Worm (Caenorhabditis elegans): ENCODE data around the gene ani-1.

Gene ani-1

DNA sequence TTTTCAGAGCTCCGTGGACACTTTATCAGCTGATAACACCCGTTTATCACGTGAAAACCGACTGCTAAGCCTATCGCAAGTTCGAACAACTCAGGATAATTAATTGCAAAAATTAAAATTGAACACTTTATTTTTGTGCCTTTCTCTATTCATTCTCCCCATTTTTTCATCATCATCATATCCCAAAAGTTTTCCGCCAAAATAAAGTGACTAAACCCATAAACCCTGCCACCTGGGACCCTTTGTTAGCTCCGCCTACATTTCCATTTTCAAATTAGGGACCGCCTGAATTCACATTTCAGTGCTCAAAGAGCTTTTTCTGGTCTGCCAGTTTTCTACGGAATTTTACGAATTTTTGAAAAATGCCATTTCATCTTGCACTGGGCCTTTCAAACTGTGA lies 31.3 kb upstream of the ani-1 start, which contains the start of gene arrd-16:
TSS of gene arrd-16 (plus strand) at position 301 of the 400 bp plus-strand sequence.
- TF ChIP-seq ama-1 (optimal IDR thresholded peaks at IDR 0.05): no peak
- no peak for TF ChIP-seq ama-1 (GFP tag; optimal IDR thresholded peaks at IDR 0.05)
- TF ChIP-seq bed-1 (GFP tag; IDR thresholded peaks at IDR 0.05): no peak

DNA sequence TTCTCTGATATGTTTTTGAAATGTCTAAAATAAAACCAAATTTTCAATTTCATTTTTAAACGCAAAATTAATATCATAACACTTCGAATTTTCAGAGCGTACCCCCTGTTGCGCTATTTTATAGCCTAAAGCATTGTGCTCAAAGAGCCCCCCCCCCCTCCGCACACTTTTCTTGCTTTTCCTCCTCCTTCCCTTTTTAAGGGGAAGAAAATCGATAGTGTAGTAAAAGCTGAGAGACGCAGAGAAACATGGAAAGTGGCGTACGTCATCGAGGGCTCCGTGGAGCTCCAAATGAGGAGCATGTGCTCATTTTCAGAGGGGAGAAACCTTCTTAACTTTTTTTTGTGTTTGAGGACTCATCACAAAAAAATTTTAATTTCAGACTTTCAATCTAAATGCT lies 19.3 kb upstream of the ani-1 start, which contains the start of gene cccp-1:
TSS of gene cccp-1 (plus strand) at position 377 of the 400 bp plus-strand sequence.
- TF ChIP-seq hmg-1.2 (GFP tag; IDR thresholded peaks at IDR 0.05): peak; percentile 82
- 0 out of 2 replicates have a peak, but pooled peaks have one; percentile 7 for TF ChIP-seq dox-1 (GFP tag; IDR thresholded peaks at IDR 0.05)
- TF ChIP-seq zfh-2 (GFP tag; conservative IDR thresholded peaks at IDR 0.05): peak; percentile 29; the same call in 1 of the 2 replicates
- no peak for TF ChIP-seq cebp-1 (GFP tag; IDR thresholded peaks at IDR 0.05)
- TF ChIP-seq cebp-1 (tag; optimal IDR thresholded peaks at IDR 0.05): peak; percentile 14
- no peak for TF ChIP-seq B0019.2 (GFP tag; conservative IDR thresholded peaks at IDR 0.05)
- peak; percentile 15; the same call in 1 of the 2 replicates for TF ChIP-seq mcd-1 (GFP tag; IDR thresholded peaks at IDR 0.05)

- TF ChIP-seq egrh-3 (GFP tag; IDR thresholded peaks at IDR 0.05) (peak; percentile 77; the same call in 1 of the 2 replicates), zfh-2 (GFP tag; conservative IDR thresholded peaks at IDR 0.05) (peak; percentile 74), lin-26 (GFP tag; IDR thresholded peaks at IDR 0.05) (0 out of 2 replicates have a peak, but pooled peaks have one; percentile 10), lsl-1 (GFP tag; optimal IDR thresholded peaks at IDR 0.05) (no peak)
These were observed 17.4 kb upstream of the ani-1 start for ce11 chrIII:12470589-12470988.

DNA sequence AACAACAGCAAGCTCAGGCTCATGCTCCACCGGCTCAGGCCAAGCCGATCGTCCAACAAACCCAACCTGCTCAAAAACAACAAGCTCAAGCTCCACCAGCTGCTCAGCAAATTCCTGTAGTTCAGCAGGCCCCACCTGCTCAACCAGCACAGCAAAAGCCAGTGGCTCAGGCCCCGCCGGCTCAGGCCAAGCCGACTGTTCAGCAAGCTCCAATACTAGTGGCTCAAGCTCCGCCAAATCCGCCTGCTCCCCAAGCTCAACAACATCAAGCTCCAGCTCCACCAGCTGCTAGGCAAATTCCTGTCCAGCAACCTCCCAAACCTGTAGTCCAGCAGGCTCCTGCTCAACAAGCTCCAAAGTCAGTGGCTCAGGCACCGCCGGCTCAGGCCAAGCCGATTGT lies 16.6 kb upstream of the ani-1 start:
- TF ChIP-seq ZK185.1 (tag; optimal IDR thresholded peaks at IDR 0.05; ENCODE audit: poor library complexity, severe bottlenecking) (no peak), egrh-3 (GFP tag; IDR thresholded peaks at IDR 0.05) (peak; percentile 69; the same call in 1 of the 2 replicates), zfh-2 (GFP tag; conservative IDR thresholded peaks at IDR 0.05) (peak; percentile 71)

- no peak for TF ChIP-seq hsf-1 (GFP tag; IDR thresholded peaks at IDR 0.05)
- no peak for TF ChIP-seq hlh-12 (tag; optimal IDR thresholded peaks at IDR 0.05)
- TF ChIP-seq xnd-1 (tag; optimal IDR thresholded peaks at IDR 0.05): no peak
- TF ChIP-seq lin-26 (GFP tag; IDR thresholded peaks at IDR 0.05): no peak
- TF ChIP-seq F37B4.10 (GFP tag; IDR thresholded peaks at IDR 0.05): no peak
- TF ChIP-seq ceh-91 (GFP tag; IDR thresholded peaks at IDR 0.05): no peak
- no peak for TF ChIP-seq ztf-6 (GFP tag; IDR thresholded peaks at IDR 0.05)
- no peak for TF ChIP-seq ztf-28 (GFP tag; IDR thresholded peaks at IDR 0.05)
- no peak for TF ChIP-seq let-526 (GFP tag; IDR thresholded peaks at IDR 0.05)
- no peak for TF ChIP-seq madf-6 (GFP tag; IDR thresholded peaks at IDR 0.05)
- TF ChIP-seq B0261.1 (tag; optimal IDR thresholded peaks at IDR 0.05): no peak
- TF ChIP-seq B0035.1 (tag; optimal IDR thresholded peaks at IDR 0.05): no peak
- TF ChIP-seq C06A6.2 (GFP tag; conservative IDR thresholded peaks at IDR 0.05): no peak
- TF ChIP-seq sptf-2 (GFP tag; optimal IDR thresholded peaks at IDR 0.05): no peak
- TF ChIP-seq lag-1 (GFP tag; IDR thresholded peaks at IDR 0.05): no peak
- no peak for TF ChIP-seq him-1 (tag; optimal IDR thresholded peaks at IDR 0.05)
- no peak for TF ChIP-seq mel-28 (tag; optimal IDR thresholded peaks at IDR 0.05; ENCODE audit: borderline replicate concordance)
- no peak for TF ChIP-seq akir-1 (GFP tag; optimal IDR thresholded peaks at IDR 0.05)
- no peak for TF ChIP-seq cebp-1 (GFP tag; IDR thresholded peaks at IDR 0.05)
- no peak for TF ChIP-seq cebp-1 (tag; optimal IDR thresholded peaks at IDR 0.05)
These were observed 15.7 kb upstream of the ani-1 start, which contains the start of gene Y49E10.29 for ce11 chrIII:12468869-12469268. Gene Y49E10.29, plus strand, starts transcription at chrIII:12469169.

Measured in whole organism, young adult.